Fruit fly (Drosophila melanogaster): ENCODE data around the gene kipf.

The kipf gene

dm6 chr3R:7920196-7920595 lies 6.5 kb downstream of the kipf start, which contains the start of the genes CG10445 and lds (continued):
- TF ChIP-seq Lpt (GFP tag; optimal IDR thresholded peaks at IDR 0.05) (no peak), luna (GFP tag; optimal IDR thresholded peaks at IDR 0.05) (no peak), CG2199 (GFP tag; IDR thresholded peaks at IDR 0.05) (no peak), CG8924 (tag; optimal IDR thresholded peaks at IDR 0.05) (no peak), CG10543 (GFP tag; optimal IDR thresholded peaks at IDR 0.05) (no peak), ato (GFP tag; IDR thresholded peaks at IDR 0.05; ENCODE audit: partially characterized antibody) (peak; percentile 82), ac (GFP tag; optimal IDR thresholded peaks at IDR 0.05) (no peak), CG6689 (GFP tag; IDR thresholded peaks at IDR 0.05) (no peak), CG11504 (tag; optimal IDR thresholded peaks at IDR 0.05) (no peak), CG9932 (GFP tag; IDR thresholded peaks at IDR 0.05) (peak; percentile 47), CG14860 (GFP tag; IDR thresholded peaks at IDR 0.05; ENCODE audit: partially characterized antibody) (peak; percentile 88), CG13424 (tag; optimal IDR thresholded peaks at IDR 0.05) (no peak), Meics (GFP tag; optimal IDR thresholded peaks at IDR 0.05) (no peak), Bgb (GFP tag; IDR thresholded peaks at IDR 0.05; ENCODE audit: partially characterized antibody) (peak; percentile 90), pb (GFP tag; optimal IDR thresholded peaks at IDR 0.05) (no peak), bab2 (GFP tag; optimal IDR thresholded peaks at IDR 0.05) (no peak), ERR (GFP tag; optimal IDR thresholded peaks at IDR 0.05) (no peak), Asciz (GFP tag; optimal IDR thresholded peaks at IDR 0.05) (no peak), Nf-YB (GFP tag; optimal IDR thresholded peaks at IDR 0.05) (no peak), Sin3A (optimal IDR thresholded peaks at IDR 0.05) (peak; percentile 75), CG33557 (GFP tag; optimal IDR thresholded peaks at IDR 0.05) (no peak), CG15601 (tag; optimal IDR thresholded peaks at IDR 0.05) (no peak), CG30020 (tag; optimal IDR thresholded peaks at IDR 0.05) (peak; percentile 87), emc (GFP tag; optimal IDR thresholded peaks at IDR 0.05) (no peak)

DNA sequence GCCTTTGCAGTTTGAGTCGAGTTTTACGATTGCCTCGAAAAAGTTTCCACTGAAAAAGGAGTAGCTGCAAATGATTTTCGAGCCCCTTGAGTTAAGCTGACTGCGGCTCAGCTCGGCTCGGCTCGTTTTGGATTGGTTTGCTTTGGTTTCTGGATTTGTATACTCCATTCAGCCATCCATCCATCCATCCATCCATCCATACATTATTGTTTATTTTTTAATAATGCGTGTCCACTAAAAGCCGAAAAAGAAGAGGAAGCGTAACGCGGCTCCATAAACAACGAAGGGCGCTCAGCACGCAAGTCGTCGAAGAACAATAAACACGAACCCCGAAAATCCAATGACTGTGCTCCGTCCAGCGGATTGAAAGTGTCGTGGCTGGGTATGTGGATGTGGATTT lies 12.7 kb downstream of the kipf start:
- TF ChIP-seq CG8281 (tag; optimal IDR thresholded peaks at IDR 0.05) (peak; percentile 91), CG5953 (GFP tag; IDR thresholded peaks at IDR 0.05) (no peak), Rx (GFP tag; IDR thresholded peaks at IDR 0.05) (no peak), CG4707 (GFP tag; optimal IDR thresholded peaks at IDR 0.05) (no peak), BtbVII (GFP tag; optimal IDR thresholded peaks at IDR 0.05) (no peak), CG12769 (tag; optimal IDR thresholded peaks at IDR 0.05) (no peak), gcm2 (GFP tag; optimal IDR thresholded peaks at IDR 0.05) (no peak), ab (GFP tag; optimal IDR thresholded peaks at IDR 0.05) (no peak), Ets65A (GFP tag) (peak; percentile 66), CG11723 (GFP tag; optimal IDR thresholded peaks at IDR 0.05) (no peak), mam (GFP tag; optimal IDR thresholded peaks at IDR 0.05) (no peak), CG8388 (GFP tag; optimal IDR thresholded peaks at IDR 0.05) (no peak), pnt (GFP tag; optimal IDR thresholded peaks at IDR 0.05) (no peak), CG10462 (GFP tag; optimal IDR thresholded peaks at IDR 0.05) (no peak), C15 (GFP tag; IDR thresholded peaks at IDR 0.05) (no peak), Sry-β (GFP tag; optimal IDR thresholded peaks at IDR 0.05) (no peak)

dm6 chr3R:7936786-7937363 lies 23.2 kb downstream of the kipf start:
- no peak for TF ChIP-seq CG31224 (GFP tag; IDR thresholded peaks at IDR 0.05)
- TF ChIP-seq stwl (tag; optimal IDR thresholded peaks at IDR 0.05), result no peak
- TF ChIP-seq cg (GFP tag; optimal IDR thresholded peaks at IDR 0.05), result peak; percentile 74
- TF ChIP-seq Aef1 (GFP tag; IDR thresholded peaks at IDR 0.05), result peak; percentile 70
- TF ChIP-seq CG10209 (GFP tag; optimal IDR thresholded peaks at IDR 0.05), result no peak
- no peak for TF ChIP-seq NC2β (GFP tag; optimal IDR thresholded peaks at IDR 0.05)
- TF ChIP-seq Dp (GFP tag; optimal IDR thresholded peaks at IDR 0.05), result no peak
- no peak for TF ChIP-seq CG8089 (GFP tag; optimal IDR thresholded peaks at IDR 0.05)
- peak; percentile 48 for TF ChIP-seq Jarid2 (GFP tag; optimal IDR thresholded peaks at IDR 0.05)
- no peak for TF ChIP-seq CG15073 (GFP tag; optimal IDR thresholded peaks at IDR 0.05)
- TF ChIP-seq exex (tag; optimal IDR thresholded peaks at IDR 0.05), result no peak
- no peak for TF ChIP-seq pita (GFP tag; optimal IDR thresholded peaks at IDR 0.05)
